Fruit fly (Drosophila melanogaster) whole organism, embryonic: ENCODE measurements around the gene hiro.

Experiments used
- Antp ChIP-seq: fragments of 200-800 bp; sonication (Bioruptor generic); optimal IDR thresholded peaks from 3 replicates; lab custom pipeline; 2016; ENCODE audit warnings: missing biosample characterization, missing genetic modification characterization
- BtbVII ChIP-seq: fragments of 200-800 bp; sonication (Bioruptor generic); optimal IDR thresholded peaks from 3 replicates; lab custom pipeline; 2017; ENCODE audit warnings: missing biosample characterization, mild to moderate bottlenecking, missing genetic modification characterization
- CG10654 ChIP-seq: fragments of 200-800 bp; sonication (Bioruptor generic); optimal IDR thresholded peaks from 2 replicates; lab custom pipeline; 2016; ENCODE audit warnings: missing biosample characterization, missing genetic modification characterization
- CG11504 ChIP-seq: fragments of 200-800 bp; sonication (Bioruptor generic); optimal IDR thresholded peaks from 3 replicates; lab custom pipeline; 2019; ENCODE audit warnings: missing biosample characterization, mild to moderate bottlenecking, missing genetic modification characterization, moderate library complexity
- CG12391 ChIP-seq: fragments of 200-800 bp; sonication (Bioruptor generic); optimal IDR thresholded peaks from 3 replicates; lab custom pipeline; 2018; ENCODE audit warnings: missing biosample characterization, mild to moderate bottlenecking, missing genetic modification characterization, moderate library complexity
- CG14014 ChIP-seq: fragments of 200-800 bp; sonication (Bioruptor generic); IDR thresholded peaks from 2 replicates; pipeline ENCODE4 v1.3.6; 2022; ENCODE audit warnings: missing biosample characterization, missing genetic modification characterization
- CG14710 ChIP-seq: fragments of 200-800 bp; sonication (Bioruptor generic); optimal IDR thresholded peaks from 3 replicates; lab custom pipeline; 2019; ENCODE audit warnings: missing biosample characterization, mild to moderate bottlenecking, missing genetic modification characterization, moderate library complexity
- CG15514 ChIP-seq: fragments of 200-800 bp; sonication (Bioruptor generic); optimal IDR thresholded peaks from 3 replicates; lab custom pipeline; 2017; ENCODE audit warnings: missing biosample characterization, missing genetic modification characterization, mild to moderate bottlenecking, moderate library complexity, missing genetic modification reagents
- CG16779 ChIP-seq: fragments of 200-800 bp; sonication (Bioruptor generic); IDR thresholded peaks from 2 replicates; pipeline ENCODE4 v1.3.6; 2022; ENCODE audit warnings: missing biosample characterization, missing genetic modification characterization
- CG16813 ChIP-seq: fragments of 200-800 bp; sonication (Bioruptor generic); IDR thresholded peaks from 3 replicates; pipeline ENCODE4 v1.3.6; 2022; ENCODE audit warnings: missing biosample characterization, missing genetic modification characterization; ENCODE audit not compliant: partially characterized antibody
- CG18262 ChIP-seq: fragments of 200-800 bp; optimal IDR thresholded peaks from 3 replicates; lab custom pipeline; 2019; ENCODE audit warnings: missing biosample characterization, mild to moderate bottlenecking, missing genetic modification characterization, moderate library complexity
- CG18599 ChIP-seq: fragments of 200-800 bp; sonication (Bioruptor generic); optimal IDR thresholded peaks from 3 replicates; lab custom pipeline; 2017; ENCODE audit warnings: missing biosample characterization, missing genetic modification characterization, mild to moderate bottlenecking, moderate library complexity, missing genetic modification reagents
- CG18619 ChIP-seq: fragments of 200-800 bp; sonication (Bioruptor generic); optimal IDR thresholded peaks from 3 replicates; lab custom pipeline; 2017; ENCODE audit warnings: missing biosample characterization, mild to moderate bottlenecking, missing genetic modification characterization
- CG30403 ChIP-seq: fragments of 200-800 bp; sonication (Bioruptor generic); optimal IDR thresholded peaks from 3 replicates; lab custom pipeline; 2016; ENCODE audit warnings: missing biosample characterization, missing genetic modification characterization
- CG30431 ChIP-seq: fragments of 200-800 bp; sonication (Bioruptor generic); optimal IDR thresholded peaks from 2 replicates; lab custom pipeline; 2017; ENCODE audit warnings: missing biosample characterization, missing genetic modification characterization
- CG31224 ChIP-seq: fragments of 200-800 bp; sonication (Bioruptor generic); IDR thresholded peaks from 2 replicates; pipeline ENCODE4 v1.3.6; 2022; ENCODE audit warnings: missing biosample characterization, missing genetic modification characterization
- CG32772 ChIP-seq: fragments of 200-800 bp; sonication (Bioruptor generic); IDR thresholded peaks from 2 replicates; pipeline ENCODE4 v1.3.6; 2022; ENCODE audit warnings: missing biosample characterization, missing genetic modification characterization
- CG4328 ChIP-seq: fragments of 200-800 bp; sonication (Bioruptor generic); optimal IDR thresholded peaks from 3 replicates; lab custom pipeline; 2017; ENCODE audit warnings: missing biosample characterization, missing genetic modification reagents, missing genetic modification characterization
- CG6272 ChIP-seq: fragments of 200-800 bp; sonication (Bioruptor generic); IDR thresholded peaks from 2 replicates; pipeline ENCODE4 v1.3.6; 2022; ENCODE audit warnings: missing biosample characterization, missing genetic modification characterization
- CG6791 ChIP-seq: fragments of 200-800 bp; sonication (Bioruptor generic); IDR thresholded peaks from 3 replicates; pipeline ENCODE4 v1.3.6; 2022; ENCODE audit warnings: missing biosample characterization, missing genetic modification characterization; ENCODE audit not compliant: partially characterized antibody
- CG6854 ChIP-seq: fragments of 200-800 bp; sonication (Bioruptor generic); optimal IDR thresholded peaks from 3 replicates; lab custom pipeline; 2017; ENCODE audit warnings: missing biosample characterization, mild to moderate bottlenecking, missing genetic modification characterization
- CG7839 ChIP-seq: fragments of 200-800 bp; sonication (Bioruptor generic); optimal IDR thresholded peaks from 3 replicates; lab custom pipeline; 2018; ENCODE audit warnings: missing biosample characterization, mild to moderate bottlenecking, missing genetic modification characterization, moderate library complexity
- CG8089 ChIP-seq: fragments of 200-800 bp; sonication (Bioruptor generic); optimal IDR thresholded peaks from 3 replicates; lab custom pipeline; 2016; ENCODE audit warnings: missing biosample characterization, missing genetic modification characterization
- CG8359 ChIP-seq: fragments of 200-800 bp; sonication (Bioruptor generic); optimal IDR thresholded peaks from 2 replicates; lab custom pipeline; 2017; ENCODE audit warnings: missing biosample characterization, mild to moderate bottlenecking, missing genetic modification characterization, borderline replicate concordance
- CG8388 ChIP-seq: fragments of 200-800 bp; sonication (Bioruptor generic); optimal IDR thresholded peaks from 2 replicates; lab custom pipeline; 2019; ENCODE audit warnings: missing biosample characterization, mild to moderate bottlenecking, missing genetic modification characterization, moderate library complexity
- CG9609 ChIP-seq: fragments of 200-800 bp; sonication (Bioruptor generic); optimal IDR thresholded peaks from 3 replicates; lab custom pipeline; 2016; ENCODE audit warnings: missing biosample characterization, missing genetic modification characterization
- CG9727 ChIP-seq: fragments of 200-800 bp; sonication (Bioruptor generic); optimal IDR thresholded peaks from 3 replicates; lab custom pipeline; 2017; ENCODE audit warnings: missing biosample characterization, mild to moderate bottlenecking, missing genetic modification characterization
- Dfd ChIP-seq, 2 experiments: fragments of >200 bp; optimal IDR thresholded peaks; 2 replicates each; lab custom pipeline; 2017; ENCODE audit warnings: missing biosample characterization in 2 of 2, missing genetic modification characterization in 2 of 2
- Fer3 ChIP-seq: fragments of 200-800 bp; sonication (Bioruptor generic); optimal IDR thresholded peaks from 2 replicates; lab custom pipeline; 2018; ENCODE audit warnings: missing biosample characterization, mild to moderate bottlenecking, missing genetic modification characterization, moderate library complexity
- Gsc ChIP-seq: fragments of 200-800 bp; sonication (Bioruptor generic); IDR thresholded peaks from 2 replicates; pipeline ENCODE4 v1.3.6; 2022; ENCODE audit warnings: missing biosample characterization, missing genetic modification characterization
- H2.0 ChIP-seq: fragments of 200-800 bp; sonication (Bioruptor generic); IDR thresholded peaks from 2 replicates; pipeline ENCODE4 v1.3.6; 2022; ENCODE audit warnings: missing biosample characterization, missing genetic modification characterization
- Meics ChIP-seq: fragments of 200-800 bp; sonication (Bioruptor generic); optimal IDR thresholded peaks from 2 replicates; lab custom pipeline; 2017; ENCODE audit warnings: missing biosample characterization, mild to moderate bottlenecking, missing genetic modification characterization
- Usf ChIP-seq: fragments of 200-800 bp; sonication (Bioruptor generic); optimal IDR thresholded peaks from 2 replicates; lab custom pipeline; 2017; ENCODE audit warnings: missing genotype, missing biosample characterization, missing genetic modification characterization
- aop ChIP-seq: fragments of 200-800 bp; sonication (Bioruptor generic); IDR thresholded peaks from 2 replicates; pipeline ENCODE4 v1.3.6; 2022; ENCODE audit warnings: missing biosample characterization, missing genetic modification characterization
- crc ChIP-seq: fragments of 200-800 bp; sonication (Bioruptor generic); optimal IDR thresholded peaks from 2 replicates; lab custom pipeline; 2016; ENCODE audit warnings: missing biosample characterization, missing genetic modification characterization
- dan ChIP-seq: fragments of 200-800 bp; sonication (Bioruptor generic); IDR thresholded peaks from 2 replicates; pipeline ENCODE4 v1.3.6; 2022; ENCODE audit warnings: missing biosample characterization, missing genetic modification characterization
- dati ChIP-seq: fragments of 200-800 bp; sonication (Bioruptor generic); IDR thresholded peaks from 2 replicates; pipeline ENCODE4 v1.3.6; 2022; ENCODE audit warnings: missing biosample characterization, missing genetic modification characterization
- hbn ChIP-seq: fragments of 200-800 bp; sonication (Bioruptor generic); IDR thresholded peaks from 2 replicates; pipeline ENCODE4 v1.3.6; 2022; ENCODE audit warnings: missing biosample characterization, missing genetic modification characterization; ENCODE audit not compliant: partially characterized antibody
- hkb ChIP-seq, 2 experiments: fragments of 200-800 bp in 1 of 2; fragments of >200 bp in 1 of 2; sonication (Bioruptor generic) in 1 of 2; IDR thresholded peaks in 1 of 2; optimal IDR thresholded peaks in 1 of 2; 2 replicates each; pipeline versions ENCODE4 v1.3.6 to Lab custom; 2017 to 2022; ENCODE audit warnings: missing biosample characterization in 1 of 2, missing genetic modification characterization in 1 of 2
- lola ChIP-seq, 3 experiments: fragments of >200 bp in 2 of 3; fragments of 200-800 bp in 1 of 3; sonication (Bioruptor generic) in 1 of 3; optimal IDR thresholded peaks; 2 replicates each; lab custom pipeline; 2017 to 2019; ENCODE audit warnings: missing biosample characterization in 3 of 3, missing genetic modification characterization in 3 of 3, mild to moderate bottlenecking in 1 of 3, moderate library complexity in 1 of 3
- nau ChIP-seq: fragments of 200-800 bp; sonication (Bioruptor generic); optimal IDR thresholded peaks from 3 replicates; lab custom pipeline; 2017; ENCODE audit warnings: missing biosample characterization, mild to moderate bottlenecking, missing genetic modification characterization, missing genetic modification reagents
- sd ChIP-seq: fragments of 200-800 bp; sonication (Bioruptor generic); optimal IDR thresholded peaks from 3 replicates; lab custom pipeline; 2018; ENCODE audit warnings: missing biosample characterization, mild to moderate bottlenecking, missing genetic modification characterization, moderate library complexity
- slbo ChIP-seq: fragments of 200-800 bp; sonication (Bioruptor generic); IDR thresholded peaks from 2 replicates; pipeline ENCODE4 v1.3.6; 2022; ENCODE audit warnings: missing biosample characterization, missing genetic modification characterization
- slou ChIP-seq: fragments of 200-800 bp; sonication (Bioruptor generic); optimal IDR thresholded peaks from 3 replicates; lab custom pipeline; 2016; ENCODE audit warnings: missing biosample characterization, missing genetic modification characterization
- toy ChIP-seq: fragments of 200-800 bp; sonication (Bioruptor generic); IDR thresholded peaks from 2 replicates; pipeline ENCODE4 v1.3.6; 2022; ENCODE audit warnings: missing biosample characterization, missing genetic modification characterization
- tup ChIP-seq: fragments of 200-800 bp; sonication (Bioruptor generic); optimal IDR thresholded peaks from 2 replicates; lab custom pipeline; 2016; ENCODE audit warnings: missing biosample characterization, mild to moderate bottlenecking, missing genetic modification characterization, moderate library complexity
- twi ChIP-seq: fragments of 200-800 bp; optimal IDR thresholded peaks from 2 replicates; lab custom pipeline; 2019; ENCODE audit warnings: missing biosample characterization, mild to moderate bottlenecking, missing genetic modification characterization, moderate library complexity
- zfh1 ChIP-seq: fragments of 200-800 bp; sonication (Bioruptor generic); IDR thresholded peaks from 3 replicates; pipeline ENCODE4 v1.3.6; 2022; ENCODE audit warnings: missing biosample characterization, missing genetic modification characterization
- zfh2 ChIP-seq: fragments of 200-800 bp; sonication (Bioruptor generic); optimal IDR thresholded peaks from 2 replicates; lab custom pipeline; 2016; ENCODE audit warnings: missing biosample characterization, missing genetic modification characterization

hiro gene

DNA sequence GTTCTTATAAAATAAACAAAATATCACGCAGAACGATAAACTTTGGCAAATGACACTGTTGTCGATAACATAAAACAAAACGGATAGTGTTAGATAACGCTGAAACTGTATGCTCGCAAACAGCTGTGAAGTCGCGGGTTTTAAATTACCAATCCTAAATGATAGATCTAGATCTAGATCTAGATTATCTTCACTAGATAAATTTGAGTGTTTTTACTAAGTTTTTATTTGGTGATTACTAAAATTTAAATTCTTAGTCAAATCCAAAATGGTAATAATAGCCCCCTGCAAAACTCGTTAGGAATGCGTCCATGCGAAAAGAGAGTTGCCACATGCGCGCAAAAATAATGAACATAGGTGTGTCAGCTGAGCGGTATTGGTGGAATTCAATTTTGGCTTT is 33.7 kb downstream of the hiro start, which contains the start of the genes MED30 and Rev1 (continued):
- TF ChIP-seq CG31224 (GFP tag; lab: Robert Waterston, UW), result peak; percentile 87
- peak; percentile 46; the same call in 1 of the 2 replicates for TF ChIP-seq hbn (GFP tag; lab: Robert Waterston, UW)
- TF ChIP-seq hkb (optimal IDR thresholded peaks at IDR 0.05; lab: Kevin White, UChicago), result peak; percentile 16
- TF ChIP-seq hkb (GFP tag; IDR thresholded peaks at IDR 0.05; lab: Robert Waterston, UW), result peak; percentile 91
- TF ChIP-seq CG8388 (GFP tag; lab: Kevin White, UChicago), result peak; percentile 86
- peak; percentile 90 for TF ChIP-seq CG32772 (GFP tag; lab: Robert Waterston, UW)
- TF ChIP-seq CG6791 (GFP tag; lab: Robert Waterston, UW), result no peak
- peak; percentile 74 for TF ChIP-seq twi (tag; lab: Kevin White, UChicago)
- peak; percentile 56; the same call in 2 of the 3 replicates for TF ChIP-seq CG16813
- TF ChIP-seq dati, result peak; percentile 72; the same call in 1 of the 2 replicates
- 0 out of 2 replicates have a peak, but pooled peaks have one; percentile 46 for TF ChIP-seq dan (GFP tag; lab: Robert Waterston, UW)
- peak; percentile 96 for TF ChIP-seq CG18599 (GFP tag; lab: Kevin White, UChicago)
- TF ChIP-seq CG6272 (GFP tag; lab: Robert Waterston, UW), result peak; percentile 86
- TF ChIP-seq Antp, result peak; percentile 97
- TF ChIP-seq zfh2 (GFP tag; lab: Kevin White, UChicago), result peak; percentile 98
- TF ChIP-seq CG8089 (GFP tag; lab: Kevin White, UChicago), result peak; percentile 87
- peak; percentile 91 for TF ChIP-seq CG18619
- peak; percentile 85 for TF ChIP-seq CG6854 (GFP tag; lab: Kevin White, UChicago)
- peak; percentile 13; the same call in 1 of the 2 replicates for TF ChIP-seq Gsc
- TF ChIP-seq nau (GFP tag; lab: Kevin White, UChicago), result no peak
- peak; percentile 92 for TF ChIP-seq CG11504
- peak; percentile 94 for TF ChIP-seq CG14014
- TF ChIP-seq H2.0 (GFP tag; lab: Robert Waterston, UW), result peak; percentile 89
- peak; percentile 93 for TF ChIP-seq Fer3 (tag; lab: Kevin White, UChicago)
- peak; percentile 97 for TF ChIP-seq slbo (GFP tag; lab: Robert Waterston, UW)
- peak; percentile 95 for TF ChIP-seq zfh1 (GFP tag; lab: Robert Waterston, UW)
- peak; percentile 63; the same call in 1 of the 2 replicates for TF ChIP-seq toy (GFP tag; lab: Robert Waterston, UW)
- TF ChIP-seq tup, result peak; percentile 93
- peak; percentile 90 for TF ChIP-seq CG15514 (GFP tag; lab: Kevin White, UChicago)
- TF ChIP-seq Meics (GFP tag; lab: Kevin White, UChicago), result peak; percentile 93
- peak in 1 of 3 experiments; percentile 83 for TF ChIP-seq lola (GFP tag; optimal IDR thresholded peaks at IDR 0.05; lab: Kevin White, UChicago)
- peak; percentile 96 for TF ChIP-seq crc
- peak; percentile 95 for TF ChIP-seq CG10654 (GFP tag; lab: Kevin White, UChicago)
- peak; percentile 89 for TF ChIP-seq BtbVII (GFP tag; lab: Kevin White, UChicago)
- TF ChIP-seq aop (GFP tag; lab: Robert Waterston, UW), result peak; percentile 79
- peak; percentile 83 for TF ChIP-seq CG4328 (GFP tag; lab: Kevin White, UChicago)
- peak; percentile 86 for TF ChIP-seq CG9727 (GFP tag; lab: Kevin White, UChicago)
- TF ChIP-seq Dfd (GFP tag; optimal IDR thresholded peaks at IDR 0.05; lab: Kevin White, UChicago), result no peak
- peak; percentile 91 for TF ChIP-seq sd (tag; lab: Kevin White, UChicago)
- peak; percentile 89 for TF ChIP-seq CG16779 (GFP tag; lab: Robert Waterston, UW)
- TF ChIP-seq CG8359, result peak; percentile 40
- TF ChIP-seq CG7839 (tag; lab: Kevin White, UChicago), result peak; percentile 92
- TF ChIP-seq slou (GFP tag; lab: Kevin White, UChicago), result peak; percentile 92
- peak; percentile 97 for TF ChIP-seq CG30403 (GFP tag; lab: Kevin White, UChicago)
- TF ChIP-seq CG18262 (tag; lab: Kevin White, UChicago), result peak; percentile 87
- peak; percentile 86 for TF ChIP-seq CG30431 (GFP tag; lab: Kevin White, UChicago)
- TF ChIP-seq CG14710, result peak; percentile 93
- TF ChIP-seq CG12391 (tag; lab: Kevin White, UChicago), result peak; percentile 95
- TF ChIP-seq CG9609 (GFP tag; lab: Kevin White, UChicago), result peak; percentile 96
- TF ChIP-seq Usf (GFP tag; lab: Kevin White, UChicago), result peak; percentile 73
